Worm (Caenorhabditis elegans): ENCODE results near the gene pdk-1.
A peak's percentile ranks its signal among the peaks of the same experiment; 100 is the strongest.

pdk-1 gene

DNA sequence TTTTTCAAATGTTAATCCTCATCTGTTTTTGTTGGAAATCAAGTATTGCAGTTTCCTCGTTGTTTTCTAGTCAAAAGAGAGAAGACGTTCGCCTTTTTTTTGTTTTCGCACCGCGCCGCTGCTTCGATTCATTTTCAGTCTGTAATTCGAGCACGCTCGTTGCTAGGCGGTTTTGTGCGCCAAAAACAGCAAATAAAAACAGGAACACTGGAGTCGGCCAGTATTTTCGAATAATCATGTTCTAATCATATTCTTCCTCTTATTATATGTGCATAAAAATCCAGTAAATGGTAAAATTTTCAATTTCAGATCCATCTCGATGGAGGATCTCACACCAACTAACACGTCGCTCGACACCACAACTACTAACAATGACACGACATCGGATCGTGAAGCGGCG, at the start of gene pdk-1:
pdk-1 (plus strand) TSS at position 301 of the 400 bp plus-strand sequence.
- TF ChIP-seq dao-5 (tag; optimal IDR thresholded peaks at IDR 0.05) (no peak), W03F9.2 (tag; optimal IDR thresholded peaks at IDR 0.05) (no peak), him-1 (tag; optimal IDR thresholded peaks at IDR 0.05) (no peak)

DNA sequence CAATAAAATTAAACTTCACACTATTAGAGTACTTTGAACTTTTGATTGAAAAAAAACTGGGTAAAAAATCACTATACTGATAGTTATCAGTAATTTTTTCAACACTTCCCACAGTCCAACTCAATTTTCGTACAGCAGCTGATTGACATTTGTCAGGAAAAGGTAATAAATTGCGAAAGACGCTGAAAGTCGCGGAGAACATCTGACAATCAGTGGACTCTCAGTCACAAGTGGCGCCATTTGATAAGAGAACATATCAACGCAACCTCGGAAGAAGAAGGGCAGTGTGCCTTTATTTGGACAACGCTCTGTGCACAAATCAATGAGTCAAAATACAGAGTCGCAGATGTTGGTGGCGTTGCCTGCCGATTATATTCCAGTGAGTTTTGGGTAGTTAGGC, 48.6 kb upstream of the pdk-1 start, which contains the start of gene C52B11.5:
C52B11.5 (plus strand) TSS at position 250 of the 400 bp plus-strand sequence.
- TF ChIP-seq dao-5 (tag; optimal IDR thresholded peaks at IDR 0.05) (no peak), W03F9.2 (tag; optimal IDR thresholded peaks at IDR 0.05) (peak; percentile 7), him-1 (tag; optimal IDR thresholded peaks at IDR 0.05) (no peak)

DNA sequence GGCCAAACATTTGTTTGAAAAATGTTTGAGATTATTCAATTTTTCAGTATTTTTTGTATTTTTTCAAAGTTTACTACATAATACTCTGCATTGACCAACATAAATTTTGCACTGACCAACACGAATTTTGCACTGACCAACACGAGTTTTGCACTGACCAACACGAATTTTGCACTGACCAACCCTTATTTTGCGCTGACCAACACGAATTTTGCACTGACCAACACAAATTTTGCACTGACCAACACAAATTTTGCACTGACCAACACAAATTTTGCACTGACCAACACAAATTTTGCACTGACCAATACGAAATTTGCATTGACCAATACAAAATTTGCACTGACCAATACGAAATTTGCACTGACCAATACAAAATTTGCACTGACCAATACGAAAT, 28.2 kb upstream of the pdk-1 start:
- TF ChIP-seq W03F9.2 (tag; optimal IDR thresholded peaks at IDR 0.05) (no peak), him-1 (tag; optimal IDR thresholded peaks at IDR 0.05) (no peak), dao-5 (tag; optimal IDR thresholded peaks at IDR 0.05) (no peak)

DNA sequence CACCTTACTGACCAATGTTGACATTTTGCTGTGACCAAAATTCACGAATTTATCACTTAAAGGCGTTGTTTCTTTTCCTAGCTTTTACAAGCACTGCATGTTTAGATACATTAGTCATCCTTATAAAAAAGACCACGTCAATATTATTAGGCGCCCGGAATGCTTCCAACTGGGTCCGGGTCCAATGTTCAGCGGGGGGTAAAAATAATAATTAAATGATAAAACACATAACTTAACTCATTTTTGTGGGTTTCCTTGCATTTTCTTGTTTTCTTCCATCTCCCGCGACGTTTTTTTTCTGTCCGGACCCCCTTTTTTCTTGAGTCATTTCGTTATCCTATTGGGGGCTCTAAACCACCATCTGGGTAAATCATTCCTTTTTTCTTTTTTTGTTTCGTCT, 27.7 kb upstream of the pdk-1 start:
- TF ChIP-seq him-1 (tag; optimal IDR thresholded peaks at IDR 0.05) (no peak), W03F9.2 (tag; optimal IDR thresholded peaks at IDR 0.05) (no peak), dao-5 (tag; optimal IDR thresholded peaks at IDR 0.05) (no peak)

DNA sequence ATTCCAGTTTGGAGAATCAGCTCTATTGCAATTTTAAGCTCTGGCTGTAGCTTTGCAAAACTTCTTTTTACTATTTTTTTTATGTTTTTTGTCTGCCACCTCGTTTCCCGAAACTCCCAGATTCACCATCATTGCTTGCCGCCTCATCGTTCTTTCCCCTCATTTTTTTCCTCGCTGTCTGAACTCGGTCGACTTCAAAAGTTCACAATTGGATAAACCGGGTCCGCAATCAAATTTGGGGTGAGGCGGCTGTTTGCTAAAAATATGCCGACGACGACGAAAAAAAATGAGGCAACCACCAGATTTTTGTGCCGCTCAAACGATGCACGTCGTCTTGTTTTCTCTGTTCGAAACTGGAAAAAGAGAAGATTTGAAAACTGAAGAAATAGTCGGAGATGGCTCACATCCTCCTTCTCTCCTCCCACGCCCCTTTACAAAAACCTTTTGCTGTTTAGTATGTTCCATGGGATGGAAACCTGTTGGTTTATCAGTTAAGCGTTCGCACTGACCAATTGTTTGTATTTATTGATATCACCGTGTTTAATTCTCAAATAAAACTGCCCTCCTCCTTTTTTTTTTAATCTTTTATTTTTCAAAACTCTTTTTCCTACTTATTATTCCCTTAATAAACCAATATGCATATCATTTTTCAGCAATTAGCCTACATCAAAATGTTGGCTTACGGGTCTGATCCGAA, 26.4 kb upstream of the pdk-1 start, which contains the start of gene dop-4:
dop-4 (plus strand) TSS at position 647 of the 697 bp plus-strand sequence.
- TF ChIP-seq him-1 (tag; optimal IDR thresholded peaks at IDR 0.05) (no peak), dao-5 (tag; optimal IDR thresholded peaks at IDR 0.05) (no peak), W03F9.2 (tag; optimal IDR thresholded peaks at IDR 0.05) (no peak)

DNA sequence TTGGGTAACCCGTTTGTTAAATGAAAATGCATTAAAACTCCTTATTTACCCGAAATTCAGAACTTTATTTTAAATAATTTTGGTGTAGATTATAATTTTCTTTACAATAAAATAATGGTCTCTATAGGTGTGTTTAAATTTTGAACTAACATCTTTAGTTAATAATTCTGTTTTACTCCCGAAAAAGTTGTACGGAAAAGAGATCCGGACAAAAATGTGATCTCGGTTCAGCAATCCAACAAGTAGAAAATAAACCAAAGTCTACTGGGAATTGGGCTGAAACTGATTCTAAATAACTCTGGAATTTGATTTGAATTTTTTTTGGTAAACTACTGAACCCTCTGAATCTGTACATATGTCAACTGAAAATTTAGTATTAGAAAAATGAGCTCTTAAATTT, 25.4 kb upstream of the pdk-1 start:
- TF ChIP-seq dao-5 (tag; optimal IDR thresholded peaks at IDR 0.05), result no peak
- no peak for TF ChIP-seq W03F9.2 (tag; optimal IDR thresholded peaks at IDR 0.05)
- no peak for TF ChIP-seq him-1 (tag; optimal IDR thresholded peaks at IDR 0.05)

DNA sequence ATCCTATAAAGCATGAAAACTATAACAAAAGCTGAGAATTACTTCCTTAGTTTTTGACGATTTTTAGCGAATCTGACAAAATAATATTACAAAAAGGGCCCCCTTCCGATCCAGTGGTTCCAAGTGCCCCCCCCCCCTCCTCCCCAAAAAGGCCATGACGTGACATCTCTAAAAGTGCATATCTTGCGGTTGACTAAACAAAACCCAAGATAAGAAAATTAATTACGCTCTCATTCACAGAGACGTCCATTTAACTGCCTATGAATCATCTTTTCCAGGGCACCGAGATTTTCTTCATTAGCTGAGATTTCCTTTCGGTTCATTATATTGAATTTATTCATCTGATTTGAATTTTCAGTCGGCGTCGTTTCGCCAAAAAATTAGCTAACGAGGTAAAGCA, 21.3 kb upstream of the pdk-1 start, which contains the start of gene inso-1:
inso-1 (plus strand) TSS at position 301 of the 400 bp plus-strand sequence.
- TF ChIP-seq dao-5 (tag; optimal IDR thresholded peaks at IDR 0.05) (no peak), him-1 (tag; optimal IDR thresholded peaks at IDR 0.05) (no peak), W03F9.2 (tag; optimal IDR thresholded peaks at IDR 0.05) (no peak)

DNA sequence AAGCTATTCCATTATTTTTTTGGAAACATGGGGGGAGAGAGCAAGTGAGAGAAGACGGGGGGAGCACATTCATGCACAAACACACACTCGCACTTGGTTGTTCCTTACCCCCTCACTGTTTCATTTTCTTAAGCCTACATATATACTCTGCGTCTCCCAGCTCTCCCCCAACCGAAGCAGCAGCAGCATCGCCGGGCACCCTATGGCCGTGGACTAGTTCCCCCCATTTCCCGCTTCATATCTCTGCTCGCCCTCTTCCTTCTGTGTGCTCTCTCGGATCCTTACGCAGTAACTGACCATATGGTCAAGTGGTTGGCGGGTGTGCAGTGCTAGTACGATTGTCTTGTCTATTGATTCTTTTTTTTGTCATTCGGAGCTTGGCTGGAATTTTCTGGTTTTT, 18.9 kb upstream of the pdk-1 start:
- TF ChIP-seq dao-5 (tag; optimal IDR thresholded peaks at IDR 0.05) (no peak), him-1 (tag; optimal IDR thresholded peaks at IDR 0.05) (peak; percentile 52), W03F9.2 (tag; optimal IDR thresholded peaks at IDR 0.05) (peak; percentile 48)

DNA sequence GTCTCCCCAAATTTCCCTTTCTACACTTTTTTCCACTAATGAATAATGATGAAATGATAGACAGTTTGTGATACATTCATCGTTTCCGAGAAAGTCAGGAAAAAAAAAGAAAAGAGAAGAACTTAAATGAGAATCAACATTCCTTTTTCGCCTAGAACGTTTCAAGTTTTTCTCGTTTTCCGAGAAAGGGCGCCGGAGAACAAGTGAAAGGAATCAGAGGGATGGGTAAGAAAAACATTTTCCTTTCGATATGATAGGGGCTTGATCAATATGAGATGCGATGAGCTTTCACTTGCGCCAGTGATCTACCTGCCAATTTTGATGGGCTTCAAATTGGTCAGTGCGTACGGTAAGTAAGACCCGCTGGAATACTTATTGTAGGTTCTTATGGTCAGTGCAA, 11.7 kb upstream of the pdk-1 start:
- TF ChIP-seq him-1 (tag; optimal IDR thresholded peaks at IDR 0.05), result no peak
- TF ChIP-seq W03F9.2 (tag; optimal IDR thresholded peaks at IDR 0.05), result no peak
- TF ChIP-seq dao-5 (tag; optimal IDR thresholded peaks at IDR 0.05), result no peak

DNA sequence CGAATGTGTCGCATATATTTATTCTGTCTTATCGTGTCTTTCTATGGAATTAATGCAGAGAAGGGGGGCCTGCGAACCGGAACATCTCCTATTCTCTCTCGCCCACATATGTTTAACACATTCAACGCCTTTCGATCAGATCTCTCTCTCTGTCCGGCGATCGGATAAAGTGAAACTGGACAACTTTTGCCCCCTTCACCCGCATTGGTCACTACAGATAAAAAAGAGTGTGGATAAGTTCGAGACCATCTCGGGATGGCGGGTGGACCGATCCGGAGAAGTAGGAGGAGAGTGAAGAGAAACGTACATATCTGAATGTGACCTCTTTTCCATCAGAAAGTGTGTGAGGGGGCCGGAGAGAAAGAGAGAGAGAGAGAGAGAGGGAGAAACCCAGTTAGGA, 10.1 kb upstream of the pdk-1 start, which contains the start of gene H42K12.3:
H42K12.3 (plus strand) TSS at position 308 of the 400 bp plus-strand sequence.
- TF ChIP-seq dao-5 (tag; optimal IDR thresholded peaks at IDR 0.05), result no peak
- TF ChIP-seq him-1 (tag; optimal IDR thresholded peaks at IDR 0.05), result no peak
- TF ChIP-seq W03F9.2 (tag; optimal IDR thresholded peaks at IDR 0.05), result no peak

DNA sequence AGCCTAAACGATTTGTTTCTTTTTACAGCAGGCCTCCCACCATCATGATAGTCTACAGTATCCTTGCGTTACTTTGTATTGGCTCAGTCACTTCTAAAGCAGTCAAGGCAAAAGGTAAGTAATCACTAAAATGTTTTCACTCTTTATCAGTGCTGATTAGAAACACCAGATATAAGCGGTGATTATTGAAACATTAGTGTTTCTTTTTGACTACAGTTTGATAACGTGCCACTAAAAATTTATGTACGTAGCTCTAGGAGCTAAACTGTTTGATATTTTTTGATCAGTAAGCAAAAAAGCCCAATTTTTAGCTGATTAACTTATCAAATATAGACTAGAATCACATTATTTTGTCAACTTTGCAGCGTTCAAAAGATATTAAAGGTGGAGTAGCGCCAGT, 9.6 kb upstream of the pdk-1 start:
- TF ChIP-seq W03F9.2 (tag; optimal IDR thresholded peaks at IDR 0.05) (no peak), dao-5 (tag; optimal IDR thresholded peaks at IDR 0.05) (no peak), him-1 (tag; optimal IDR thresholded peaks at IDR 0.05) (no peak)

DNA sequence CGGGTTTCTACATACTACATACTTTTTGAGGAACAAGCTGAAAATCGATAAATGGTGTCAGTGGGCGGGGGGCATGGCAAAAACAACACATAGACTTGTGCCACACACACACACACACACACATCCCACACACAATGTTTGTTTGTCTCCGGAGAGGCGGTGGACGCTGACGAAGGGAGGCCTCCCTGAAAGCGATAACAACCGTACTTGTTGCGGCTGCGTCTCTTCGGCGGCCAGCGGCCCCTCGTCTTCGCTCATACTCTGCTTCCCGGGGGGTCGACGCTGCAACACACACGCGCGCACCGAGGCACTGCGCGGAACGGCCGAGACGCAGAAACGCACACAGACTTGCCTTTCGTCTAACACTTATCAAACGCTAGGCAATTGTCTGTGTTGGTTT, 1.4 kb upstream of the pdk-1 start:
- TF ChIP-seq him-1 (tag; optimal IDR thresholded peaks at IDR 0.05) (no peak), W03F9.2 (tag; optimal IDR thresholded peaks at IDR 0.05) (no peak), dao-5 (tag; optimal IDR thresholded peaks at IDR 0.05) (no peak)

DNA sequence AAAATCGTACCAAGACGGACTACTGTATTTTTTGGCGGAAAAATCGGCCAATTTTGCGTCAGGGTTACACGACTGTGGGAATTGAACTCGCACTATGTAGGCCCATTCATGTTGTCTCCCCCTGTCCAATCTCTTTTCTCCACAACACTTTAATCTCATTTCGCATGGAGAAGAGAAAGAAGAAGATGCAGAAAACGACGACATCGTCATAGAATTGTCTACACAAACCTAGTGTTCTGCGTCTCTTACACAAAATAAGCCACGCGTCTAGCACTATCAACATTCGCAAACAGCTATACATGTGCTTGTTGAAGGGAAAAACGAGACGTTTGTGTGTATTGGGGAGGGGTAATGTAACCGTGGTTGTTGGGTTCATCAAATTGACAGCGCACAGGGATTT, 1.9 kb downstream of the pdk-1 start:
- peak; percentile 51 for TF ChIP-seq W03F9.2 (tag; optimal IDR thresholded peaks at IDR 0.05)
- peak; percentile 61 for TF ChIP-seq him-1 (tag; optimal IDR thresholded peaks at IDR 0.05)
- TF ChIP-seq dao-5 (tag; optimal IDR thresholded peaks at IDR 0.05), result no peak

DNA sequence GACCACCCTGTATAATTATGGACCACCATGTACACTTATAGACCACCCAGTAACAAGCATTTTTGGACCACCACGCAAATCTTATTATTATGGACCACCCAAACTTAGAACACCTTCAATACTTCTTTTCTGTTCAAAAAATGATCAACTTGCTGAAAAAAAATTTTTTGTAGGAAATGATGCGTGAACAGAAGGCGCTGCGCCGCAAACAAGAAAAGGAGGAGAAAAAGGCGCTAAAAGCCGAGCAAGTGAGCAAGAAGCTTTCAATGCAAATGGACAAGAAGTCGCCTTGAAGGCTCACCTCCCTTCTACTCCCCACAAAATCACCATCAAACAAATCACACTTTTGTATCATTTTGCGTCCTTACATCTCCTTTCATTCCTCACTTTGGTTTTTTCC, 6.1 kb downstream of the pdk-1 start:
- TF ChIP-seq dao-5 (tag; optimal IDR thresholded peaks at IDR 0.05) (no peak), him-1 (tag; optimal IDR thresholded peaks at IDR 0.05) (no peak)

DNA sequence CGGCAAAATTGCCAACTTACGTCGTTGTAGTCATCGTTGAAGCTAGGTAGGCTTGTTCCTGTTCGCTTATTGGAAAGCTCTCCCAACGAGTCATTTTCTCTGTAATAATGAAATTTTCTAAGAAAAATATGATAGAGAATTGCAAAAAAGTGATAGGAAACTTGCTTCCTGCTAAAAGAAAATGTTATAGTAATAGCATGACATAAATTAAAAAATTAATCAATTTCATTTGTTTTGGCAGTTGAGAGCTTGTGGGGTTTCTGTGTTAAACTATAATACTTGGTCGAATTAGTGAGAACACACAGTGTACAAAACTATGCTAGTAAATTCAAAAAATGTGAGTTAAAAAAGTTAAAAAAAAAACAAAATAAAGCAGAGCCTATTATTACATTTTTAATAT, 8.7 kb downstream of the pdk-1 start, which contains the start of gene F21E9.2:
F21E9.2 (minus strand) TSS at position 101 of the 400 bp plus-strand sequence.
- no peak for TF ChIP-seq W03F9.2 (tag; optimal IDR thresholded peaks at IDR 0.05)
- no peak for TF ChIP-seq him-1 (tag; optimal IDR thresholded peaks at IDR 0.05)
- TF ChIP-seq dao-5 (tag; optimal IDR thresholded peaks at IDR 0.05), result no peak
